Worm (Caenorhabditis elegans) whole organism, young adult: ENCODE data around the gene Y48D7A.1.

ENCODE experiments used
- B0019.2 ChIP-seq: fragments of 200-800 bp; sonication (Bioruptor generic); conservative IDR thresholded peaks from 2 replicates; pipeline ENCODE4 v1.3.6; 2022; ENCODE audit warnings: missing genetic modification reagents, missing genetic modification characterization, missing compliant biosample characterization
- D2030.7 ChIP-seq: fragments of 200-800 bp; sonication (Bioruptor generic); IDR thresholded peaks from 2 replicates; pipeline ENCODE4 v1.3.6; 2022; ENCODE audit warnings: missing genetic modification reagents, missing genetic modification characterization, missing compliant biosample characterization
- F49E8.2 ChIP-seq: sonication (generic microtip); optimal IDR thresholded peaks from 3 replicates; lab custom pipeline; 2017; ENCODE audit warnings: missing genetic modification characterization, mild to moderate bottlenecking, missing compliant biosample characterization, antibody characterized with exemption, moderate library complexity; ENCODE audit not compliant: insufficient read depth
- K11D2.4 ChIP-seq: fragments of 200-800 bp; sonication (Bioruptor generic); IDR thresholded peaks from 2 replicates; pipeline ENCODE4 v1.3.6; 2022; ENCODE audit warnings: missing genetic modification reagents, missing genetic modification characterization, missing compliant biosample characterization
- Y53F4B.3 ChIP-seq: fragments of 200-800 bp; sonication (Bioruptor generic); IDR thresholded peaks from 2 replicates; pipeline ENCODE4 v1.3.6; 2022; ENCODE audit warnings: missing genetic modification reagents, missing genetic modification characterization, missing compliant biosample characterization
- Y53G8AR.9 ChIP-seq: fragments of 200-800 bp; sonication (Bioruptor generic); conservative IDR thresholded peaks from 2 replicates; pipeline ENCODE4 v1.3.6; 2022; ENCODE audit warnings: missing genetic modification reagents, missing genetic modification characterization, missing compliant biosample characterization
- attf-3 ChIP-seq: fragments of 200-800 bp; sonication (Bioruptor generic); conservative IDR thresholded peaks from 2 replicates; pipeline ENCODE4 v1.3.6; 2022; ENCODE audit warnings: missing genetic modification reagents, missing genetic modification characterization, missing compliant biosample characterization
- bed-1 ChIP-seq: fragments of 200-800 bp; sonication (Bioruptor generic); IDR thresholded peaks from 2 replicates; pipeline ENCODE4 v1.3.6; 2022; ENCODE audit warnings: missing genetic modification reagents, missing genetic modification characterization, missing compliant biosample characterization
- ccch-3 ChIP-seq: fragments of 200-800 bp; sonication (Bioruptor generic); optimal IDR thresholded peaks from 2 replicates; lab custom pipeline; 2018; ENCODE audit warnings: mild to moderate bottlenecking, missing genetic modification characterization, missing compliant biosample characterization
- cebp-1 ChIP-seq, 2 experiments: fragments of 200-800 bp in 1 of 2; sonication (Bioruptor generic) in 1 of 2; sonication (generic microtip) in 1 of 2; IDR thresholded peaks in 1 of 2; optimal IDR thresholded peaks in 1 of 2; 2 replicates each; pipeline versions ENCODE4 v1.3.6 to Lab custom; 2017 to 2022; ENCODE audit warnings: missing compliant biosample characterization in 2 of 2, missing genetic modification characterization in 2 of 2, mild to moderate bottlenecking in 1 of 2, missing genetic modification reagents in 1 of 2, moderate library complexity in 1 of 2
- ceh-100 ChIP-seq: fragments of 200-800 bp; sonication (Bioruptor generic); IDR thresholded peaks from 2 replicates; pipeline ENCODE4 v1.3.6; 2022; ENCODE audit warnings: missing genetic modification reagents, missing genetic modification characterization, missing compliant biosample characterization
- egrh-3 ChIP-seq: fragments of 200-800 bp; sonication (Bioruptor generic); IDR thresholded peaks from 2 replicates; pipeline ENCODE4 v1.3.6; 2022; ENCODE audit warnings: missing genetic modification reagents, missing genetic modification characterization, missing compliant biosample characterization
- ets-4 ChIP-seq: fragments of 200-800 bp; sonication (Bioruptor generic); optimal IDR thresholded peaks from 2 replicates; lab custom pipeline; 2018; ENCODE audit warnings: mild to moderate bottlenecking, missing genetic modification characterization, missing compliant biosample characterization
- fkh-3 ChIP-seq: sonication (generic microtip); optimal IDR thresholded peaks from 2 replicates; lab custom pipeline; 2016; ENCODE audit warnings: mild to moderate bottlenecking, missing genetic modification characterization, missing compliant biosample characterization
- gei-17 ChIP-seq: fragments of 200-800 bp; sonication (Bioruptor generic); optimal IDR thresholded peaks from 2 replicates; lab custom pipeline; 2018; ENCODE audit warnings: mild to moderate bottlenecking, missing genetic modification characterization, missing compliant biosample characterization
- hlh-12 ChIP-seq: sonication (generic microtip); optimal IDR thresholded peaks from 2 replicates; lab custom pipeline; 2016; ENCODE audit warnings: missing genetic modification characterization, missing compliant biosample characterization
- let-607 ChIP-seq, 2 experiments: fragments of 200-800 bp in 1 of 2; sonication (Bioruptor generic) in 1 of 2; sonication (generic microtip) in 1 of 2; optimal IDR thresholded peaks; 2 replicates each; lab custom pipeline; 2016 to 2018; ENCODE audit warnings: mild to moderate bottlenecking in 2 of 2, missing compliant biosample characterization in 2 of 2, missing genetic modification characterization in 2 of 2, moderate library complexity in 2 of 2, missing genotype in 1 of 2
- lin-35 ChIP-seq, 3 experiments: fragments of 150-350 bp in 2 of 3; sonication (generic microtip) in 1 of 3; optimal IDR thresholded peaks; 2 replicates each; lab custom pipeline; 2014 to 2018; ENCODE audit warnings: missing biosample characterization in 3 of 3, missing genetic modification characterization in 3 of 3, missing genetic modification reagents in 3 of 3
- lin-40 ChIP-seq: sonication (generic microtip); optimal IDR thresholded peaks from 2 replicates; lab custom pipeline; 2016; ENCODE audit warnings: missing genetic modification characterization, mild to moderate bottlenecking, missing compliant biosample characterization, missing genotype, missing genetic modification reagents
- lir-1 ChIP-seq: fragments of 200-800 bp; sonication (Bioruptor generic); conservative IDR thresholded peaks from 2 replicates; pipeline ENCODE4 v1.3.6; 2022; ENCODE audit warnings: missing genetic modification reagents, missing genetic modification characterization, missing compliant biosample characterization
- lsl-1 ChIP-seq: fragments of 200-800 bp; sonication (Bioruptor generic); optimal IDR thresholded peaks from 2 replicates; lab custom pipeline; 2018; ENCODE audit warnings: mild to moderate bottlenecking, missing genetic modification characterization, moderate library complexity, missing compliant biosample characterization
- lsy-27 ChIP-seq: sonication (generic microtip); optimal IDR thresholded peaks from 2 replicates; lab custom pipeline; 2017; ENCODE audit warnings: missing genetic modification characterization, mild to moderate bottlenecking, missing compliant biosample characterization, antibody characterized with exemption, missing genotype, borderline replicate concordance; ENCODE audit not compliant: insufficient read depth
- mxl-1 ChIP-seq: sonication (generic microtip); optimal IDR thresholded peaks from 2 replicates; lab custom pipeline; 2016; ENCODE audit warnings: missing genetic modification characterization, missing compliant biosample characterization
- nfya-2 ChIP-seq: fragments of 200-800 bp; sonication (Bioruptor generic); IDR thresholded peaks from 2 replicates; pipeline ENCODE4 v1.3.6; 2022; ENCODE audit warnings: missing genetic modification reagents, missing genetic modification characterization, missing compliant biosample characterization
- nhr-120 ChIP-seq: fragments of 200-800 bp; sonication (Bioruptor generic); IDR thresholded peaks from 2 replicates; pipeline ENCODE4 v1.3.6; 2022; ENCODE audit warnings: missing genetic modification characterization, missing compliant biosample characterization
- nhr-80 ChIP-seq: sonication (generic microtip); optimal IDR thresholded peaks from 2 replicates; lab custom pipeline; 2016; ENCODE audit warnings: missing genetic modification characterization, missing compliant biosample characterization
- nhr-90 ChIP-seq: sonication (generic microtip); optimal IDR thresholded peaks from 2 replicates; lab custom pipeline; 2016; ENCODE audit warnings: missing genotype, mild to moderate bottlenecking, missing genetic modification characterization, missing compliant biosample characterization
- pha-4 ChIP-seq: fragments of 150-350 bp; sonication (generic microtip); optimal IDR thresholded peaks from 2 replicates; lab custom pipeline; 2014; ENCODE audit warnings: missing biosample characterization, missing genetic modification reagents, missing genetic modification characterization
- rcor-1 ChIP-seq: fragments of 200-800 bp; sonication (Bioruptor generic); IDR thresholded peaks from 2 replicates; pipeline ENCODE4 v1.3.6; 2022; ENCODE audit warnings: missing genetic modification reagents, missing genetic modification characterization, missing compliant biosample characterization
- somi-1 ChIP-seq: fragments of 200-800 bp; sonication (Bioruptor generic); optimal IDR thresholded peaks from 2 replicates; lab custom pipeline; 2018; ENCODE audit warnings: mild to moderate bottlenecking, missing genetic modification characterization, missing compliant biosample characterization
- unc-130 ChIP-seq: sonication (generic microtip); optimal IDR thresholded peaks from 2 replicates; lab custom pipeline; 2016; ENCODE audit warnings: missing genetic modification reagents, missing genetic modification characterization, missing compliant biosample characterization
- zim-3 ChIP-seq: sonication (generic microtip); optimal IDR thresholded peaks from 2 replicates; lab custom pipeline; 2017; ENCODE audit warnings: mild to moderate bottlenecking, missing genetic modification characterization, moderate library complexity, missing compliant biosample characterization

Y48D7A.1 gene

DNA sequence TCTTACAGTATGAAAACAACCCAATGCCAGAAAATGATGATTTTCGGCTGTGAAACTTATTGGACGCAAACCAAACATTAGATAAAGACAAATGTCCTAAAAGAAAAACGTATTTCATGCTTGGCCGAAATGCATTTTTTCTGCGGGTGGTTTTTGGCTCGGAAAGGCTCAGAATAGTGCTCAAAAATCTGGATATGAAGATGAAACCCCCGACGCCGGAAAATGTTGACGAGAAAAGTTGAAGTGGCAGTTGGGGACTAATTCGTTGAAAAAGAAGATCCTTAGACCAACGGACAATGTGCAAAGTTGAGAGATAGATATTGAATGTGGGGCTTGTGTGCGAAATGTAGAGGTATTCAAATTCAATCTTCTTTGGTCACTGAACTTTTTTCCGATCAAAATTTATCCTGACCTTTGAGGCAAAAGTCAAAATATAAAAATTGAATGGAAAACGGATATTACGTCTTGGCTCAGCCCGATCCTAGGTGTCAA, 9.3 kb downstream of the Y48D7A.1 start, which contains the start of gene flp-18:
Gene flp-18 (minus strand): TSS at position 51 of the 492 bp plus-strand sequence.
- no peak for TF ChIP-seq egrh-3 (GFP tag; lab: Robert Waterston, UW)
- no peak for TF ChIP-seq Y53F4B.3 (GFP tag; lab: Robert Waterston, UW)
- TF ChIP-seq nhr-90 (tag; lab: Kevin White, UChicago): no peak
- TF ChIP-seq ets-4: no peak
- TF ChIP-seq lin-35 (GFP tag; optimal IDR thresholded peaks at IDR 0.05; lab: Kevin White, UChicago): no peak
- no peak for TF ChIP-seq ceh-100 (GFP tag; lab: Robert Waterston, UW)
- TF ChIP-seq mxl-1 (tag; lab: Kevin White, UChicago): no peak
- no peak for TF ChIP-seq B0019.2 (GFP tag; lab: Robert Waterston, UW)
- TF ChIP-seq pha-4: no peak
- no peak for TF ChIP-seq cebp-1 (GFP tag; IDR thresholded peaks at IDR 0.05; lab: Robert Waterston, UW)
- TF ChIP-seq cebp-1 (tag; optimal IDR thresholded peaks at IDR 0.05; lab: Kevin White, UChicago): no peak
- TF ChIP-seq F49E8.2: no peak
- no peak for TF ChIP-seq nfya-2 (GFP tag; lab: Robert Waterston, UW)
- no peak for TF ChIP-seq let-607 (tag; optimal IDR thresholded peaks at IDR 0.05; lab: Kevin White, UChicago)
- TF ChIP-seq K11D2.4 (GFP tag; lab: Robert Waterston, UW): no peak
- TF ChIP-seq lir-1: no peak
- no peak for TF ChIP-seq lsl-1 (GFP tag; lab: Kevin White, UChicago)

DNA sequence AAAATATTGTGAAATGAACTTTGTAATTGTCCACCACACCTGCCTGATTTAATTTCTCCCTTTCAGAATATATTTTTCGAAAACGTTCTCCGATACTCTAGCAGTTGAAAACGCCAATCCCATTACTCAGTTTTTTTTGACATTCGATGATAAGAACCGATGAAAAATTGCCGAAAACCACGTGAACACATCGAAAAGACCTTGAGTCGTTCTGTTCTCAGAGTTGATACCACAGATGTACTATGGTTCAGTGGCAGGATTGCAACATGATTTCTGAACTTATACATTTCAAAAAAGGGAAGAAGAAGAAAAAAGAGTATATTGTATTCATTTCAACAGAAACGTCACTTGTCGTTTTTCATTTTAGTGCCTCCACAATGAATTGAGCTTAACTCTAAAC, 10.7 kb downstream of the Y48D7A.1 start:
- peak; percentile 16 for TF ChIP-seq lin-40 (tag; lab: Kevin White, UChicago)
- TF ChIP-seq nhr-80 (tag; lab: Kevin White, UChicago): peak; percentile 77
- no peak for TF ChIP-seq ccch-3 (GFP tag; lab: Kevin White, UChicago)
- TF ChIP-seq cebp-1 (GFP tag; IDR thresholded peaks at IDR 0.05; lab: Robert Waterston, UW): no peak
- TF ChIP-seq cebp-1 (tag; optimal IDR thresholded peaks at IDR 0.05; lab: Kevin White, UChicago): peak; percentile 30

DNA sequence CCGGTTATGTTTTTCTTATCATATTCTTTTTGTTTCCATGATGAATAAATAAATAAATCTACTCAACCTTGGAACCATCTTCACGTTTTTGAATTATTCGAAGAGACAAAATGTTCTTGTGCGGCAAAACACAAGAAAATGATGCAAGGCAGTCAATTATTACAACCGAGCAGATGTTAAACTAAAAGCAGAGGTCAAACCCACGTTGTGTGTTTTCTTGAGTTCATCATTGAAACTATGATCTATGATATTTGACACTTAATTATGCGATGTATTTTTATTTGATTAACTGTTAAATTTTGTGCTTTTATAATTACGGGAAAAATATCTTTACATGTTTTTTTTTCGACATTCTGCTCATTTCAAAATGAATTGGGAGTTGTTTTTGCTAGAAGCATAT, 12.2 kb downstream of the Y48D7A.1 start:
- TF ChIP-seq Y53G8AR.9 (no peak), nhr-80 (tag; lab: Kevin White, UChicago) (no peak), D2030.7 (GFP tag; lab: Robert Waterston, UW) (no peak), nhr-120 (no peak), unc-130 (GFP tag; lab: Kevin White, UChicago) (no peak), rcor-1 (GFP tag; lab: Robert Waterston, UW) (no peak), hlh-12 (no peak), zim-3 (tag; lab: Kevin White, UChicago) (no peak), fkh-3 (tag; lab: Kevin White, UChicago) (no peak), somi-1 (GFP tag; lab: Kevin White, UChicago) (no peak), cebp-1 (GFP tag; IDR thresholded peaks at IDR 0.05; lab: Robert Waterston, UW) (no peak), cebp-1 (tag; optimal IDR thresholded peaks at IDR 0.05; lab: Kevin White, UChicago) (no peak), attf-3 (GFP tag; lab: Robert Waterston, UW) (no peak), gei-17 (GFP tag; lab: Kevin White, UChicago) (no peak), lsy-27 (tag; lab: Kevin White, UChicago) (no peak), K11D2.4 (GFP tag; lab: Robert Waterston, UW) (no peak), bed-1 (no peak)
